Worm (Caenorhabditis elegans) whole organism, mixed stage, embryonic: ENCODE results near the gene fbxb-54.

Experiments used
- blmp-1 ChIP-seq: fragments of 150-350 bp; optimal IDR thresholded peaks from 2 replicates; lab custom pipeline; 2014; ENCODE audit warnings: missing biosample characterization, missing genetic modification characterization
- ham-2 ChIP-seq: fragments of 200-800 bp; sonication (Bioruptor generic); optimal IDR thresholded peaks from 2 replicates; lab custom pipeline; 2018; ENCODE audit warnings: mild to moderate bottlenecking, missing genetic modification characterization, missing compliant biosample characterization
- lin-13 ChIP-seq: fragments of 150-350 bp; optimal IDR thresholded peaks from 2 replicates; lab custom pipeline; 2014; ENCODE audit warnings: missing biosample characterization, missing genetic modification characterization
- lsy-2 ChIP-seq: fragments of 150-350 bp; optimal IDR thresholded peaks from 2 replicates; lab custom pipeline; 2014; ENCODE audit warnings: missing biosample characterization, missing genetic modification characterization
- mab-5 ChIP-seq: fragments of 150-350 bp; optimal IDR thresholded peaks from 2 replicates; lab custom pipeline; 2014; ENCODE audit warnings: missing biosample characterization, missing genetic modification characterization
- mep-1 ChIP-seq: fragments of 150-350 bp; optimal IDR thresholded peaks from 2 replicates; lab custom pipeline; 2017; ENCODE audit warnings: missing biosample characterization, missing genetic modification reagents, missing genetic modification characterization, inconsistent platforms
- nhr-237 ChIP-seq: fragments of 150-350 bp; optimal IDR thresholded peaks from 2 replicates; lab custom pipeline; 2014; ENCODE audit warnings: missing biosample characterization, missing genetic modification characterization
- nhr-28 ChIP-seq: fragments of 150-350 bp; optimal IDR thresholded peaks from 2 replicates; lab custom pipeline; 2014; ENCODE audit warnings: missing biosample characterization, missing genetic modification characterization
- nhr-76 ChIP-seq: sonication (generic microtip); optimal IDR thresholded peaks from 2 replicates; lab custom pipeline; 2017; ENCODE audit warnings: missing biosample characterization, missing genetic modification characterization
- pha-4 ChIP-seq: fragments of 150-350 bp; optimal IDR thresholded peaks from 2 replicates; lab custom pipeline; 2018; ENCODE audit warnings: missing biosample characterization, missing genetic modification reagents, missing genetic modification characterization
- snpc-4 ChIP-seq: fragments of 150-350 bp; optimal IDR thresholded peaks from 2 replicates; lab custom pipeline; 2014; ENCODE audit warnings: missing biosample characterization, missing genetic modification characterization
- unc-39 ChIP-seq: fragments of 150-350 bp; optimal IDR thresholded peaks from 2 replicates; lab custom pipeline; 2014; ENCODE audit warnings: missing biosample characterization, missing genetic modification characterization

DNA sequence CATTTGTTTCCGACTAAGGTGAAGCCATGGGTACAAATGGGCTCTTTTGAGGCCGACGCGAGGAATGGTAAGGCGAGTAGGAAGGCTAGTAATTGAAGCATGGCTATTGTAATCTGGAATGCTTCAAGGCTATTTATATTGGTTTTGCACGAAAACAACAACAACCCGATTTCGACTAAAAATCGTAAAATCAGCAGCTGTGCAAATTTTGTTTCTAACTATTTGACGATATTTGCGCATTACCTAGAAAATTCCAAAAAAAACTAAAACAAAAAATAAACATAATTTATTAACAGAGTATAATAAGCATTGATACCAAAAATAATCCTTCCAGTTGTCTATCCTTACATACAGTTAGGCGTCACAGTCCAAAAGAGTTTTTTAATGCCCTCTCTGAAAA, 39.0 kb upstream of the fbxb-54 start, which contains the start of gene clec-20:
- TF ChIP-seq pha-4 = no peak
- TF ChIP-seq lsy-2 (tag; lab: Kevin White, UChicago) = no peak
- no peak for TF ChIP-seq nhr-76 (tag; lab: Kevin White, UChicago)
- TF ChIP-seq snpc-4 = no peak
- no peak for TF ChIP-seq nhr-28 (tag; lab: Kevin White, UChicago)
- no peak for TF ChIP-seq lin-13 (tag; lab: Kevin White, UChicago)
- TF ChIP-seq ham-2 (GFP tag; lab: Kevin White, UChicago) = no peak
- TF ChIP-seq nhr-237 = no peak
- TF ChIP-seq mab-5 (tag; lab: Kevin White, UChicago) = no peak
- TF ChIP-seq blmp-1 (tag; lab: Kevin White, UChicago) = no peak
- no peak for TF ChIP-seq mep-1
- TF ChIP-seq unc-39 (tag; lab: Kevin White, UChicago) = no peak
